Worm (Caenorhabditis elegans) whole organism, L4 larva: Measurements from ENCODE around the gene F54F12.1.

Experiments used
- D1046.2 ChIP-seq: fragments of 200-800 bp; sonication (Bioruptor generic); IDR thresholded peaks from 2 replicates; pipeline ENCODE4 v1.3.6; 2022; ENCODE audit warnings: missing genetic modification characterization, missing compliant biosample characterization
- F44E2.7 ChIP-seq: fragments of 200-800 bp; sonication (Bioruptor generic); IDR thresholded peaks from 2 replicates; pipeline ENCODE4 v2.1.2; 2022; ENCODE audit warnings: missing genetic modification characterization, missing compliant biosample characterization
- F49E8.2 ChIP-seq: sonication (generic microtip); optimal IDR thresholded peaks from 2 replicates; lab custom pipeline; 2016; ENCODE audit warnings: missing compliant biosample characterization, mild to moderate bottlenecking, missing genetic modification characterization, borderline replicate concordance
- T20F7.1 ChIP-seq: fragments of 200-800 bp; sonication (Bioruptor generic); optimal IDR thresholded peaks from 2 replicates; lab custom pipeline; 2018; ENCODE audit warnings: mild to moderate bottlenecking, missing genetic modification characterization, missing compliant biosample characterization
- ZK546.5 ChIP-seq, 2 experiments: sonication (generic microtip); optimal IDR thresholded peaks; 2 replicates each; lab custom pipeline; 2017; ENCODE audit warnings: missing biosample characterization in 2 of 2, missing genetic modification characterization in 2 of 2
- aha-1 ChIP-seq: fragments of 150-350 bp; peaks from one replicate; lab custom pipeline; 2014; ENCODE audit warnings: missing biosample characterization, missing genetic modification characterization
- ceh-20 ChIP-seq: fragments of 200-800 bp; sonication (Bioruptor generic); IDR thresholded peaks from 2 replicates; pipeline ENCODE4 v1.3.6; 2022; ENCODE audit warnings: missing genetic modification reagents, missing genetic modification characterization, missing compliant biosample characterization
- ceh-28 ChIP-seq: fragments of 150-350 bp; optimal IDR thresholded peaks from 2 replicates; lab custom pipeline; 2014; ENCODE audit warnings: missing biosample characterization, missing genetic modification reagents, missing genetic modification characterization
- ceh-32 ChIP-seq: sonication (generic microtip); optimal IDR thresholded peaks from 2 replicates; lab custom pipeline; 2016; ENCODE audit warnings: mild to moderate bottlenecking, missing genetic modification characterization, missing compliant biosample characterization; ENCODE audit not compliant: poor library complexity
- ceh-82 ChIP-seq: sonication (generic microtip); optimal IDR thresholded peaks from 2 replicates; lab custom pipeline; 2017; ENCODE audit warnings: missing biosample characterization, missing genetic modification characterization
- ctbp-1 ChIP-seq: fragments of 200-800 bp; sonication (Bioruptor generic); IDR thresholded peaks from 2 replicates; pipeline ENCODE4 v1.3.6; 2022; ENCODE audit warnings: missing genetic modification reagents, missing genetic modification characterization, missing compliant biosample characterization
- daf-16 ChIP-seq, 3 experiments: sonication (generic microtip); optimal IDR thresholded peaks; 2 replicates each; lab custom pipeline; 2016 to 2017; ENCODE audit warnings: missing genetic modification characterization in 3 of 3, missing genetic modification reagents in 3 of 3, mild to moderate bottlenecking in 2 of 3, missing compliant biosample characterization in 2 of 3, missing biosample characterization in 1 of 3, moderate library complexity in 1 of 3
- dmd-8 ChIP-seq: fragments of 200-800 bp; sonication (Bioruptor generic); IDR thresholded peaks from 2 replicates; pipeline ENCODE4 v1.3.6; 2022; ENCODE audit warnings: missing genetic modification characterization, missing compliant biosample characterization
- dmd-9 ChIP-seq: fragments of 200-800 bp; sonication (Bioruptor generic); IDR thresholded peaks from 2 replicates; pipeline ENCODE4 v1.3.6; 2022; ENCODE audit warnings: missing genetic modification reagents, missing genetic modification characterization, missing compliant biosample characterization
- dpl-1 ChIP-seq: fragments of 150-350 bp; optimal IDR thresholded peaks from 2 replicates; lab custom pipeline; 2014; ENCODE audit warnings: missing biosample characterization, missing genetic modification reagents, missing genetic modification characterization
- dve-1 ChIP-seq: sonication (generic microtip); optimal IDR thresholded peaks from 2 replicates; lab custom pipeline; 2017; ENCODE audit warnings: antibody characterized with exemption, mild to moderate bottlenecking, missing genetic modification characterization, missing compliant biosample characterization; ENCODE audit not compliant: insufficient read depth
- fkh-10 ChIP-seq: fragments of 150-350 bp; optimal IDR thresholded peaks from 2 replicates; lab custom pipeline; 2014; ENCODE audit warnings: missing biosample characterization, missing genetic modification reagents, missing genetic modification characterization
- gei-8 ChIP-seq: fragments of 200-800 bp; sonication (Bioruptor generic); optimal IDR thresholded peaks from 2 replicates; lab custom pipeline; 2018; ENCODE audit warnings: mild to moderate bottlenecking, missing genetic modification characterization, missing compliant biosample characterization
- hlh-30 ChIP-seq: sonication (generic microtip); optimal IDR thresholded peaks from 2 replicates; lab custom pipeline; 2017; ENCODE audit warnings: antibody characterized with exemption, mild to moderate bottlenecking, missing genetic modification characterization, missing compliant biosample characterization; ENCODE audit not compliant: insufficient read depth
- lim-7 ChIP-seq: fragments of 200-800 bp; sonication (Bioruptor generic); IDR thresholded peaks from 2 replicates; pipeline ENCODE4 v1.3.6; 2022; ENCODE audit warnings: missing genetic modification characterization, missing compliant biosample characterization
- lin-29 ChIP-seq: fragments of 200-800 bp; sonication (Bioruptor generic); IDR thresholded peaks from 2 replicates; pipeline ENCODE4 v1.3.6; 2022; ENCODE audit warnings: missing genetic modification reagents, missing genetic modification characterization, missing compliant biosample characterization
- lin-38 ChIP-seq: fragments of 200-800 bp; sonication (Bioruptor generic); IDR thresholded peaks from 2 replicates; pipeline ENCODE4 v1.3.6; 2022; ENCODE audit warnings: missing genetic modification reagents, missing genetic modification characterization, missing compliant biosample characterization
- lir-3 ChIP-seq: sonication (generic microtip); optimal IDR thresholded peaks from 2 replicates; lab custom pipeline; 2016; ENCODE audit warnings: mild to moderate bottlenecking, missing genetic modification characterization, missing compliant biosample characterization
- lsy-2 ChIP-seq, 2 experiments: fragments of 150-350 bp in 1 of 2; sonication (generic microtip) in 1 of 2; optimal IDR thresholded peaks; 2 replicates each; lab custom pipeline; 2014 to 2017; ENCODE audit warnings: missing biosample characterization in 2 of 2, missing genetic modification characterization in 2 of 2
- madf-5 ChIP-seq, 2 experiments: fragments of 200-800 bp; sonication (Bioruptor generic); IDR thresholded peaks; 2 replicates each; pipeline ENCODE4 v1.3.6; 2022; ENCODE audit warnings: missing compliant biosample characterization in 2 of 2, missing genetic modification characterization in 2 of 2
- madf-9 ChIP-seq: fragments of 200-800 bp; sonication (Bioruptor generic); conservative IDR thresholded peaks from 2 replicates; pipeline ENCODE4 v1.3.6; 2022; ENCODE audit warnings: missing genetic modification reagents, missing genetic modification characterization, missing compliant biosample characterization
- mdl-1 ChIP-seq, 2 experiments: fragments of 150-350 bp in 1 of 2; sonication (generic microtip) in 1 of 2; optimal IDR thresholded peaks; 2 replicates each; lab custom pipeline; 2014 to 2017; ENCODE audit warnings: missing biosample characterization in 2 of 2, missing genetic modification characterization in 2 of 2
- mes-2 ChIP-seq: sonication (generic microtip); optimal IDR thresholded peaks from 2 replicates; lab custom pipeline; 2016; ENCODE audit warnings: missing genotype, mild to moderate bottlenecking, missing genetic modification characterization, missing compliant biosample characterization; ENCODE audit not compliant: poor library complexity, severe bottlenecking
- nhr-10 ChIP-seq: fragments of 150-350 bp; optimal IDR thresholded peaks from 2 replicates; lab custom pipeline; 2014; ENCODE audit warnings: missing biosample characterization, missing genetic modification characterization
- nhr-237 ChIP-seq: sonication (generic microtip); optimal IDR thresholded peaks from 2 replicates; lab custom pipeline; 2017; ENCODE audit warnings: missing biosample characterization, missing genetic modification characterization
- nhr-25 ChIP-seq: sonication (generic microtip); optimal IDR thresholded peaks from 2 replicates; lab custom pipeline; 2017; ENCODE audit warnings: missing genetic modification characterization, mild to moderate bottlenecking, missing compliant biosample characterization, antibody characterized with exemption, moderate library complexity, borderline replicate concordance; ENCODE audit not compliant: insufficient read depth
- nhr-42 ChIP-seq: fragments of 200-800 bp; sonication (Bioruptor generic); IDR thresholded peaks from 2 replicates; pipeline ENCODE4 v1.3.6; 2022; ENCODE audit warnings: missing genetic modification characterization, missing compliant biosample characterization
- nhr-48 ChIP-seq: sonication (generic microtip); optimal IDR thresholded peaks from 2 replicates; lab custom pipeline; 2016; ENCODE audit warnings: mild to moderate bottlenecking, missing genetic modification characterization, missing compliant biosample characterization
- nhr-6 ChIP-seq: fragments of 150-350 bp; optimal IDR thresholded peaks from 2 replicates; lab custom pipeline; 2014; ENCODE audit warnings: missing biosample characterization, missing genetic modification characterization
- php-3 ChIP-seq: fragments of 200-800 bp; sonication (Bioruptor generic); IDR thresholded peaks from 2 replicates; pipeline ENCODE4 v1.3.6; 2022; ENCODE audit warnings: missing genetic modification reagents, missing genetic modification characterization, missing compliant biosample characterization
- saeg-2 ChIP-seq: fragments of 200-800 bp; sonication (Bioruptor generic); IDR thresholded peaks from 2 replicates; pipeline ENCODE4 v1.3.6; 2022; ENCODE audit warnings: missing genetic modification reagents, missing genetic modification characterization, missing compliant biosample characterization
- skn-1 ChIP-seq: fragments of 150-350 bp; optimal IDR thresholded peaks from 2 replicates; lab custom pipeline; 2014; ENCODE audit warnings: missing biosample characterization, missing genetic modification characterization
- snpc-1.2 ChIP-seq: fragments of 200-800 bp; sonication (Bioruptor generic); IDR thresholded peaks from 2 replicates; pipeline ENCODE4 v1.3.6; 2022; ENCODE audit warnings: missing genetic modification reagents, missing genetic modification characterization, missing compliant biosample characterization
- tag-97 ChIP-seq: fragments of 200-800 bp; sonication (Bioruptor generic); IDR thresholded peaks from 2 replicates; pipeline ENCODE4 v1.3.6; 2022; ENCODE audit warnings: missing genetic modification characterization, missing compliant biosample characterization
- tra-1 ChIP-seq: fragments of 200-800 bp; sonication (Bioruptor generic); IDR thresholded peaks from 2 replicates; pipeline ENCODE4 v1.3.6; 2022; ENCODE audit warnings: missing genetic modification reagents, missing genetic modification characterization, missing compliant biosample characterization
- unc-130 ChIP-seq: sonication (generic microtip); optimal IDR thresholded peaks from 2 replicates; lab custom pipeline; 2016; ENCODE audit warnings: missing genetic modification reagents, missing genetic modification characterization, missing compliant biosample characterization
- unc-62 ChIP-seq, 3 experiments: fragments of 150-350 bp in 1 of 3; sonication (generic microtip); optimal IDR thresholded peaks in 2 of 3; peaks in 1 of 3; 1 replicate in 1 of 3; 2 replicates in 2 of 3; lab custom pipeline; 2014 to 2017; ENCODE audit warnings: missing biosample characterization in 3 of 3, missing genetic modification characterization in 3 of 3, missing genetic modification reagents in 3 of 3, missing genotype in 1 of 3
- zfp-3 ChIP-seq: fragments of 200-800 bp; sonication (Bioruptor generic); conservative IDR thresholded peaks from 2 replicates; pipeline ENCODE4 v1.3.6; 2022; ENCODE audit warnings: missing genetic modification reagents, missing genetic modification characterization, missing compliant biosample characterization
- zip-2 ChIP-seq: fragments of 150-350 bp; optimal IDR thresholded peaks from 2 replicates; lab custom pipeline; 2014; ENCODE audit warnings: missing biosample characterization, missing genetic modification characterization

The F54F12.1 gene

DNA sequence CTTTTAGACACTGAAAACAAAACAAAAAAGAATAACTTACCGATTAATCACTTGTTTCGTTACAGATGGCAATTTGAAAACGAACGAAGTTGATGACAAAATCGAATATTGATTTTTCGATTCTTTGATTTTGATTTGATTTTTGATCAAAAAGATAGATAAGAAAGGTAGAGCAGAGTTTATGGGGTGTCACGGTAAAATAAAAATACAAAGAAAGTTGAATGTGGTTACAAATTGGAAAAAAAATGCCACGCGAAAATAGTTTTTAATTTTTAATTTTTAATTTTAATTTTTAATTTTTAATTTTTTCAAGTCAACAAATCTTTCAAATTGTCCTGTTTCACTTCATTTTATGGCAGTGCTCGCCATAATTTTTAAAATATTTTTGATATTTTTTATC lies at the start of gene F54F12.1:
F54F12.1 (minus strand) TSS at position 101 of the 400 bp plus-strand sequence.
- TF ChIP-seq zip-2 (tag; lab: Kevin White, UChicago) (no peak), ZK546.5 (tag; optimal IDR thresholded peaks at IDR 0.05; lab: Kevin White, UChicago) (no peak), tra-1 (GFP tag; lab: Robert Waterston, UW) (no peak)

DNA sequence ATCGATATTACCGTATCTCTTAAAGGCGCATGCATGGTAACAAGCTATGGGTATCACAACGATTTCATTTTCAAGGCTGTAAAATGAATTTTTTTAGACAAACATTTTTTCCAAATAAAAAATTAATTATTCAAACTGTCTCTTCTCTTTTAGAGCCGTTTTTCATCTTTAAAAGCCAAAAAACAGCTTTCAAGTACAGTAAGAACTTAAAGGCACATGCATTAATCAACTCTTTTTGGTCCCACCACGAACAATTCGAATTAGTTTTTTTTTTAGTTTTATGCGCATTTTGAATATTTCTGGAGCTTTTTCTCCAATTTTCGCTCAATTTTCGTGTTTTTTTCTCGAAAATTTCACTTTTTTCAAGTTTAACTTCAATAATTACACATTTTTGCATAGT lies 49.2 kb upstream of the F54F12.1 start:
- TF ChIP-seq F49E8.2 (tag; lab: Kevin White, UChicago): peak; percentile 44
- TF ChIP-seq T20F7.1 (GFP tag; lab: Kevin White, UChicago): no peak
- TF ChIP-seq, all 104 proteins: peak for 1

DNA sequence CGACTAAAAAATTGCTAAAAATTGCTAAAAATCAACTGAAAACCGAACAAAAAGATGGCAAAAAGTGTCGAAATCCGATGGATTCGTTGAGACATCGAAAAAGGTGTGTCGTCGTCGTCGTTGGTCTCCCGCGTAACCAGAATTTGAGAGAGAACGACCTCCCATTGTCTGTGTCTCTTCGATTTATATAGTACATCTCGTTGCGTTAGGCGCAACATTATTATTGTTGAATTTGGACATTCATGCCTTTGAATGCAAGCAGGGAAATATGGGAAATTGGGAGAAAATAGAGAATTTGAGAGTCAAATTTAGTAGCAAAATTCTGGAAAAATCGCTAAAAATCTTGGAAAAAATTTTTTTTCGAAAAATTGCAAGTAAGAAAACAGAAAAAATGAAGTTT lies 48.7 kb upstream of the F54F12.1 start:
- TF ChIP-seq ZK546.5 (tag; optimal IDR thresholded peaks at IDR 0.05; lab: Kevin White, UChicago) (no peak), ceh-32 (tag; lab: Kevin White, UChicago) (no peak), snpc-1.2 (GFP tag; lab: Robert Waterston, UW) (no peak), lir-3 (tag; lab: Kevin White, UChicago) (no peak), nhr-10 (tag; lab: Kevin White, UChicago) (no peak), dmd-8 (no peak), mdl-1 (tag; optimal IDR thresholded peaks at IDR 0.05; lab: Kevin White, UChicago) (no peak), dmd-9 (GFP tag; lab: Robert Waterston, UW) (no peak), zfp-3 (GFP tag; lab: Robert Waterston, UW) (no peak), dve-1 (tag; lab: Kevin White, UChicago) (no peak), lim-7 (GFP tag; lab: Robert Waterston, UW) (no peak), ctbp-1 (GFP tag; lab: Robert Waterston, UW) (no peak), lin-29 (no peak), skn-1 (no peak), unc-130 (no peak), tag-97 (GFP tag; lab: Robert Waterston, UW) (no peak), nhr-237 (tag; lab: Kevin White, UChicago) (no peak)

DNA sequence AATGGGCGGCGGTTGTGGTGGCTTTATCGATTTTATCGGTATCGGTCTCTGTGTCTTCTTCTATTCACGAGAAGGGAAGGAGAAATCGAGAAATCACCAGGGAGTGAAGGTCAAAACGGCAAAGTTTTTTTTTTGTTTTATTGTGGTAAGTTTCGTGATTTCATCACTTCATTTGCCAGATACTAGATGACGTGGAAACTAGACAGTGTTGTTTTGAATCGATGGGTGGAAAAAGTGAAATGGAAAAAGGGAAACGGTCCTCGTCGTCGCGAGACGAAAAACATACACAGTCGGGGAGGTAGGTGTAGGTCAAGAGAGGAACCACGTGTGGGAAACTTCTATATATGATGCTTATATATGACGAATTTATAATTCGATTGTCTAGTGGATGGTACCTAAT lies 45.8 kb upstream of the F54F12.1 start:
- TF ChIP-seq zfp-3 (GFP tag; lab: Robert Waterston, UW) (no peak), F44E2.7 (no peak), madf-5 (GFP tag; IDR thresholded peaks at IDR 0.05; lab: Robert Waterston, UW) (no peak), D1046.2 (GFP tag; lab: Robert Waterston, UW) (no peak), lsy-2 (tag; optimal IDR thresholded peaks at IDR 0.05; lab: Kevin White, UChicago) (peak in 1 of 2 experiments; percentile 9), nhr-6 (tag; lab: Kevin White, UChicago) (no peak), ctbp-1 (GFP tag; lab: Robert Waterston, UW) (no peak), ceh-20 (GFP tag; lab: Robert Waterston, UW) (no peak), php-3 (GFP tag; lab: Robert Waterston, UW) (no peak), ceh-28 (tag; lab: Kevin White, UChicago) (no peak), nhr-25 (tag; lab: Kevin White, UChicago) (peak; percentile 44), daf-16 (GFP tag; optimal IDR thresholded peaks at IDR 0.05; lab: Kevin White, UChicago) (no peak), daf-16 (tag; optimal IDR thresholded peaks at IDR 0.05; lab: Kevin White, UChicago) (no peak), lin-38 (GFP tag; lab: Robert Waterston, UW) (no peak), madf-9 (no peak), hlh-30 (tag; lab: Kevin White, UChicago) (peak; percentile 34), T20F7.1 (GFP tag; lab: Kevin White, UChicago) (no peak), nhr-48 (tag; lab: Kevin White, UChicago) (no peak), dpl-1 (GFP tag; lab: Kevin White, UChicago) (no peak), lir-3 (tag; lab: Kevin White, UChicago) (no peak), gei-8 (GFP tag; lab: Kevin White, UChicago) (no peak), aha-1 (peak; percentile 61), mes-2 (tag; lab: Kevin White, UChicago) (no peak), dve-1 (tag; lab: Kevin White, UChicago) (no peak), snpc-1.2 (GFP tag; lab: Robert Waterston, UW) (no peak), nhr-42 (GFP tag; lab: Robert Waterston, UW) (no peak), unc-62 (GFP tag; optimal IDR thresholded peaks at IDR 0.05 in 1 of 2; lab: Kevin White, UChicago) (no peak), unc-62 (tag; optimal IDR thresholded peaks at IDR 0.05; lab: Kevin White, UChicago) (no peak), ceh-82 (tag; lab: Kevin White, UChicago) (no peak), fkh-10 (no peak), saeg-2 (GFP tag; lab: Robert Waterston, UW) (no peak)
